Fruit fly (Drosophila melanogaster): ENCODE data around the gene hep.

hep gene

DNA sequence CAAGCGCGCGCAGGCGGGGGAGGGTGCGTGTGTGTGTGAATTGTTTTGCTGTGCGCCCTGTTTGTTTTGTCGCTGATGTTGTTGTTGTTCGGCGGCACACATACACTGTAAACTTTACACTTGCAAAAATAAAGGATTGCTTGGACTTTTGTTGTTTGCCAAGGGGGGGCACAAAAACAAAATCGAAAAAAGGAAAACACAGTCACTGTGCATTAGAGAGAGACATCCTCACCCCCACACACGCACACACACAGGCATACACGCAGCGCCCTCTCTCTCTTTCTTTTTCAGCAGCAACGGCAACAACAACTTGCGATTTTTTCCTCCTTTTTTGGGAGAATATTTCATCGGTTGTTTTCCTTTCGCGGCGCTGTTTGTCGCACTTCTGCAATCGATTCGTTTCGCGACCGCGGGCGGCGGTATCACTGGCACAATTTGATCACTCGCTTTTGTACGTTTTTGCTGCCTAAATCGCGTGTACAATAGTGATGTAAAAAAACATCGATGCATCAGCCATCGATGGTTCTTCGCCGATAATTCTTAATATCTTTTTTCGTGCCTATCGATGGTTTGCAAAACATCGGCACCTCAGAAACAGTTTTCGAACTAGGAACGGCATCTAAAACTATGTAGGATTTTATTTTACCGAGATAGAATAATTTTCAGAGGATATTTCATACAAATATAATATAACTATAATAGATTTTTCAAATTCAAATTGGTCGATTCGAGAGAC, at the start of gene hep:
Gene hep (minus strand): TSS at position 515 of the 736 bp plus-strand sequence.
- TF ChIP-seq dmrt93B (GFP tag; optimal IDR thresholded peaks at IDR 0.05) (no peak), psq (GFP tag; optimal IDR thresholded peaks at IDR 0.05) (no peak), lola (GFP tag; optimal IDR thresholded peaks at IDR 0.05) (peak; percentile 19), Hr83 (GFP tag; optimal IDR thresholded peaks at IDR 0.05; ENCODE audit: poor library complexity, severe bottlenecking) (peak; percentile 24), ey (GFP tag; optimal IDR thresholded peaks at IDR 0.05) (peak; percentile 14), fru (GFP tag; optimal IDR thresholded peaks at IDR 0.05) (peak; percentile 34), Hnf4 (GFP tag; optimal IDR thresholded peaks at IDR 0.05) (no peak), Rel (GFP tag; optimal IDR thresholded peaks at IDR 0.05) (no peak), Rel (tag; optimal IDR thresholded peaks at IDR 0.05) (peak; percentile 23), h (GFP tag; optimal IDR thresholded peaks at IDR 0.05) (no peak)

DNA sequence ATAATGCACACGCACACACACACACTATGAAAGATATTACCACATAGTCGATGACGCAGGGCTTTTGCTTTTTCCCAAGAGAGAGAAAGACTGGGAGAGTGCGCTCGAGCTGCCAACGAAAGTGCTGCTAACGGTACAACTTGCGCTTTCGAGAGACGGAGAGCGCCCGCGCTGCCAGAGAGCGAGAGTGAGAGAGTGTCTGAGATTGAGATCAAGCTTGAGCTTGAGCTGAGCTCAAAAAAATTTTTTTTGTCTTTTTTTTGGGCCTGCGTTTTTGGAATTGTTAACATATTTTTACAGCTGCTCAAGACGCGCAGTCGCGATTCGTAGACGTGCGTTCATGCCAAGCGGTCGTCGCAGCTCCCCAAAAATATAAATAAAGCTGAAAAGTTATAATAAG, 48.7 kb upstream of the hep start, which contains the start of gene CG32645:
Gene CG32645 (plus strand): TSS at position 313 of the 400 bp plus-strand sequence.
- TF ChIP-seq dl (GFP tag; optimal IDR thresholded peaks at IDR 0.05; ENCODE audit: insufficient read depth in 1 of 2, partially characterized antibody in 2 of 2): peak in 1 of 2 experiments; percentile 13
- no peak for TF ChIP-seq pan (optimal IDR thresholded peaks at IDR 0.05)
- TF ChIP-seq Hr83 (GFP tag; optimal IDR thresholded peaks at IDR 0.05; ENCODE audit: poor library complexity, severe bottlenecking): no peak
- TF ChIP-seq h (GFP tag; optimal IDR thresholded peaks at IDR 0.05): no peak
- TF ChIP-seq CrebA (GFP tag; optimal IDR thresholded peaks at IDR 0.05; ENCODE audit: borderline replicate concordance): no peak
- TF ChIP-seq dsf (GFP tag; optimal IDR thresholded peaks at IDR 0.05; ENCODE audit: borderline replicate concordance): no peak
- no peak for TF ChIP-seq br (GFP tag; optimal IDR thresholded peaks at IDR 0.05)

dm6 chrX:13136939-13137697, 46.9 kb upstream of the hep start:
- peak in 1 of 2 experiments; percentile 89 for TF ChIP-seq foxo (GFP tag; optimal IDR thresholded peaks at IDR 0.05)
- TF ChIP-seq dmrt93B (GFP tag; optimal IDR thresholded peaks at IDR 0.05): peak; percentile 29
- peak; percentile 86 for TF ChIP-seq psq (GFP tag; optimal IDR thresholded peaks at IDR 0.05)
- TF ChIP-seq tai (GFP tag; optimal IDR thresholded peaks at IDR 0.05): no peak
- no peak for TF ChIP-seq Abd-B (GFP tag; optimal IDR thresholded peaks at IDR 0.05)
- TF ChIP-seq Mio (GFP tag; optimal IDR thresholded peaks at IDR 0.05): no peak
- TF ChIP-seq usp (GFP tag; optimal IDR thresholded peaks at IDR 0.05): no peak
- TF ChIP-seq CrebA (GFP tag; optimal IDR thresholded peaks at IDR 0.05; ENCODE audit: borderline replicate concordance): peak; percentile 51
- TF ChIP-seq dsf (GFP tag; optimal IDR thresholded peaks at IDR 0.05; ENCODE audit: borderline replicate concordance): no peak
- peak; percentile 27 for TF ChIP-seq woc (GFP tag; optimal IDR thresholded peaks at IDR 0.05)
- TF ChIP-seq h (GFP tag; optimal IDR thresholded peaks at IDR 0.05): peak; percentile 88
- peak; percentile 60 for TF ChIP-seq OdsH (GFP tag; optimal IDR thresholded peaks at IDR 0.05)
- TF ChIP-seq fru (GFP tag; optimal IDR thresholded peaks at IDR 0.05): peak; percentile 90
- TF ChIP-seq GATAd (GFP tag; optimal IDR thresholded peaks at IDR 0.05): no peak
- peak; percentile 61 for TF ChIP-seq HLH106 (tag; optimal IDR thresholded peaks at IDR 0.05)
- TF ChIP-seq CG9705 (GFP tag; optimal IDR thresholded peaks at IDR 0.05): no peak
- peak; percentile 54 for TF ChIP-seq Rel (GFP tag; optimal IDR thresholded peaks at IDR 0.05)
- TF ChIP-seq Rel (tag; optimal IDR thresholded peaks at IDR 0.05): no peak
- TF ChIP-seq ey (GFP tag; optimal IDR thresholded peaks at IDR 0.05): peak; percentile 6
- peak; percentile 75 for TF ChIP-seq Sp1 (GFP tag; optimal IDR thresholded peaks at IDR 0.05)
- no peak for TF ChIP-seq Dif (GFP tag; optimal IDR thresholded peaks at IDR 0.05; ENCODE audit: partially characterized antibody)
- TF ChIP-seq brk (GFP tag; optimal IDR thresholded peaks at IDR 0.05): no peak
- peak; percentile 21 for TF ChIP-seq rgr (GFP tag; optimal IDR thresholded peaks at IDR 0.05)
- peak; percentile 35 for TF ChIP-seq Hnf4 (GFP tag; optimal IDR thresholded peaks at IDR 0.05)
- peak; percentile 19 for TF ChIP-seq br (GFP tag; optimal IDR thresholded peaks at IDR 0.05)
- peak in 1 of 2 experiments; percentile 8 for TF ChIP-seq dl (GFP tag; optimal IDR thresholded peaks at IDR 0.05; ENCODE audit: insufficient read depth in 1 of 2, partially characterized antibody in 2 of 2)
- peak; percentile 41 for TF ChIP-seq sage (GFP tag; optimal IDR thresholded peaks at IDR 0.05)

dm6 chrX:13135702-13136101, 45.5 kb upstream of the hep start:
- TF ChIP-seq Hr78 (GFP tag; optimal IDR thresholded peaks at IDR 0.05) (no peak), brk (GFP tag; optimal IDR thresholded peaks at IDR 0.05) (no peak), br (GFP tag; optimal IDR thresholded peaks at IDR 0.05) (peak; percentile 19), GATAd (GFP tag; optimal IDR thresholded peaks at IDR 0.05) (no peak), dmrt93B (GFP tag; optimal IDR thresholded peaks at IDR 0.05) (no peak), Hr83 (GFP tag; optimal IDR thresholded peaks at IDR 0.05; ENCODE audit: poor library complexity, severe bottlenecking) (no peak), lola (GFP tag; optimal IDR thresholded peaks at IDR 0.05) (no peak), sage (GFP tag; optimal IDR thresholded peaks at IDR 0.05) (no peak), fru (GFP tag; optimal IDR thresholded peaks at IDR 0.05) (peak; percentile 31), Hnf4 (GFP tag; optimal IDR thresholded peaks at IDR 0.05) (peak; percentile 23), ey (GFP tag; optimal IDR thresholded peaks at IDR 0.05) (peak; percentile 3), CrebA (GFP tag; optimal IDR thresholded peaks at IDR 0.05; ENCODE audit: borderline replicate concordance) (no peak), CG9705 (GFP tag; optimal IDR thresholded peaks at IDR 0.05) (no peak), Jra (GFP tag; optimal IDR thresholded peaks at IDR 0.05) (no peak), pan (optimal IDR thresholded peaks at IDR 0.05) (no peak), usp (GFP tag; optimal IDR thresholded peaks at IDR 0.05) (no peak), HLH106 (tag; optimal IDR thresholded peaks at IDR 0.05) (no peak), Mio (GFP tag; optimal IDR thresholded peaks at IDR 0.05) (no peak), tai (GFP tag; optimal IDR thresholded peaks at IDR 0.05) (no peak), OdsH (GFP tag; optimal IDR thresholded peaks at IDR 0.05) (no peak), rgr (GFP tag; optimal IDR thresholded peaks at IDR 0.05) (peak; percentile 23), h (GFP tag; optimal IDR thresholded peaks at IDR 0.05) (peak; percentile 42), Dif (GFP tag; optimal IDR thresholded peaks at IDR 0.05; ENCODE audit: partially characterized antibody) (no peak), Vsx2 (GFP tag; optimal IDR thresholded peaks at IDR 0.05; ENCODE audit: partially characterized antibody) (no peak), sv (GFP tag; optimal IDR thresholded peaks at IDR 0.05) (peak; percentile 35), dl (GFP tag; optimal IDR thresholded peaks at IDR 0.05; ENCODE audit: insufficient read depth in 1 of 2, partially characterized antibody in 2 of 2) (no peak), Rel (GFP tag; optimal IDR thresholded peaks at IDR 0.05) (no peak), Rel (tag; optimal IDR thresholded peaks at IDR 0.05) (no peak), dsf (GFP tag; optimal IDR thresholded peaks at IDR 0.05; ENCODE audit: borderline replicate concordance) (no peak), psq (GFP tag; optimal IDR thresholded peaks at IDR 0.05) (peak; percentile 18)

Measured in whole organism, wandering third instar larva.